Worm (Caenorhabditis elegans): ENCODE results near the gene abf-4.

The abf-4 gene

ce11 chrV:20544610-20545009, 13.6 kb downstream of the abf-4 start:
- no peak for TF ChIP-seq nhr-237 (tag; optimal IDR thresholded peaks at IDR 0.05)
- no peak for TF ChIP-seq F13H6.1 (tag; optimal IDR thresholded peaks at IDR 0.05)
- no peak for TF ChIP-seq nhr-11 (tag; optimal IDR thresholded peaks at IDR 0.05)
- TF ChIP-seq elt-3 (tag; optimal IDR thresholded peaks at IDR 0.05): no peak
- no peak for TF ChIP-seq nhr-129 (tag; optimal IDR thresholded peaks at IDR 0.05)
- peak; percentile 79 for TF ChIP-seq skn-1 (tag; optimal IDR thresholded peaks at IDR 0.05)
- no peak for TF ChIP-seq unc-55 (GFP tag; optimal IDR thresholded peaks at IDR 0.05)
- no peak for TF ChIP-seq sem-4 (tag; optimal IDR thresholded peaks at IDR 0.05)
- TF ChIP-seq gmeb-1 (tag; optimal IDR thresholded peaks at IDR 0.05): peak; percentile 19

ce11 chrV:20544092-20544491, 14.1 kb downstream of the abf-4 start, which contains the start of gene slc-36.3:
slc-36.3 (minus strand) TSS chrV:20544192.
- TF ChIP-seq nhr-11 (tag; optimal IDR thresholded peaks at IDR 0.05) (no peak), lin-13 (GFP tag; optimal IDR thresholded peaks at IDR 0.05) (no peak), nhr-129 (tag; optimal IDR thresholded peaks at IDR 0.05) (no peak), sma-9 (GFP tag; optimal IDR thresholded peaks at IDR 0.05) (no peak), sma-9 (tag; optimal IDR thresholded peaks at IDR 0.05) (no peak), ama-1 (optimal IDR thresholded peaks at IDR 0.05) (no peak), aly-2 (tag; optimal IDR thresholded peaks at IDR 0.05) (no peak), alr-1 (tag; optimal IDR thresholded peaks at IDR 0.05) (no peak), nhr-21 (tag; optimal IDR thresholded peaks at IDR 0.05) (no peak), nhr-23 (tag; optimal IDR thresholded peaks at IDR 0.05) (no peak), sem-4 (tag; optimal IDR thresholded peaks at IDR 0.05) (no peak), nhr-10 (tag; optimal IDR thresholded peaks at IDR 0.05) (no peak), nhr-6 (tag; optimal IDR thresholded peaks at IDR 0.05) (no peak), ZK546.5 (tag; optimal IDR thresholded peaks at IDR 0.05) (no peak), ztf-1 (GFP tag; conservative IDR thresholded peaks at IDR 0.05) (no peak), nhr-25 (tag; optimal IDR thresholded peaks at IDR 0.05) (no peak), unc-55 (GFP tag; optimal IDR thresholded peaks at IDR 0.05) (no peak), nhr-237 (tag; optimal IDR thresholded peaks at IDR 0.05) (no peak), nhr-12 (tag; optimal IDR thresholded peaks at IDR 0.05) (no peak), ceh-82 (tag; optimal IDR thresholded peaks at IDR 0.05) (no peak)

DNA sequence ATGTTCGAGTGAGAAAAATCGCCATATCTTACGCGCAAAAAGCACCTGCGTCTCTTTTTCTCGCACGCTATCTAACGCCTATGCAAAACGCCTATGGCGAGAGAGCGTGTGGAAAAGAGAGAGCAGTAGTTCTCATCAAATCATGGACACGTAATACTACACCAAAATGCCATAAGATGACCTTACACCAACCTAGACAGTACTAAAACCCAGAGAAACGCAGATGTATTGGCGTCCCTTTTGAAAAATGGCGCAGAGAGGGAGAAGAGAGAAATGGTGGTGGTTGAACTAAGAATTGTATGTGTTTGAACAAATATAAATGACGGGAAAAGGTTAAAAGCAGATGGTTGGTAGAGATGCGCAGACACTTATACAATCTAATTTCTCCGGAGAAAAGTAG, 19.1 kb downstream of the abf-4 start, which contains the start of gene Y38H6C.16:
TSS of gene Y38H6C.16 (minus strand) at position 293 of the 400 bp plus-strand sequence.
- TF ChIP-seq unc-39 (tag; optimal IDR thresholded peaks at IDR 0.05): no peak
- no peak for TF ChIP-seq ztf-11 (tag; optimal IDR thresholded peaks at IDR 0.05)
- TF ChIP-seq R02D3.7 (tag; optimal IDR thresholded peaks at IDR 0.05): no peak
- TF ChIP-seq elt-1 (tag; optimal IDR thresholded peaks at IDR 0.05): no peak
- TF ChIP-seq nhr-77 (tag; optimal IDR thresholded peaks at IDR 0.05): no peak
- TF ChIP-seq dmd-4 (tag; optimal IDR thresholded peaks at IDR 0.05): no peak
- no peak for TF ChIP-seq lsy-2 (tag; optimal IDR thresholded peaks at IDR 0.05)
- TF ChIP-seq ceh-82 (tag; optimal IDR thresholded peaks at IDR 0.05): no peak
- TF ChIP-seq nhr-25 (tag; optimal IDR thresholded peaks at IDR 0.05): no peak
- TF ChIP-seq skn-1 (tag; optimal IDR thresholded peaks at IDR 0.05): no peak

- TF ChIP-seq ceh-82 (tag; optimal IDR thresholded peaks at IDR 0.05) (no peak), Y55F3AM.14 (GFP tag; optimal IDR thresholded peaks at IDR 0.05) (no peak), lin-11 (tag; optimal IDR thresholded peaks at IDR 0.05) (no peak), sem-4 (tag; optimal IDR thresholded peaks at IDR 0.05) (no peak), snpc-4 (tag; optimal IDR thresholded peaks at IDR 0.05) (no peak), ama-1 (optimal IDR thresholded peaks at IDR 0.05) (no peak), unc-62 (GFP tag; optimal IDR thresholded peaks at IDR 0.05) (no peak), peb-1 (tag; optimal IDR thresholded peaks at IDR 0.05) (no peak), C34F6.9 (tag; optimal IDR thresholded peaks at IDR 0.05) (no peak), zag-1 (tag; optimal IDR thresholded peaks at IDR 0.05) (no peak), mdl-1 (tag; optimal IDR thresholded peaks at IDR 0.05) (no peak), fos-1 (tag; optimal IDR thresholded peaks at IDR 0.05) (no peak)
These were observed 22.0 kb downstream of the abf-4 start, which contains the start of gene Y38H6C.15 for ce11 chrV:20536208-20536607. Y38H6C.15 (minus strand) TSS chrV:20536308.
